Worm (Caenorhabditis elegans) whole organism, L4 larva: ENCODE data around the gene zip-10.

Source experiments
- F10B5.3 ChIP-seq: sonication (generic microtip); optimal IDR thresholded peaks from 2 replicates; lab custom pipeline; 2016; ENCODE audit warnings: mild to moderate bottlenecking, missing genetic modification characterization, missing compliant biosample characterization
- T20F7.1 ChIP-seq: fragments of 200-800 bp; sonication (Bioruptor generic); optimal IDR thresholded peaks from 2 replicates; lab custom pipeline; 2018; ENCODE audit warnings: mild to moderate bottlenecking, missing genetic modification characterization, missing compliant biosample characterization
- Y105C5A.15 ChIP-seq: fragments of 200-800 bp; sonication (Bioruptor generic); IDR thresholded peaks from 2 replicates; pipeline ENCODE4 v1.3.6; 2022; ENCODE audit warnings: missing genetic modification characterization, missing compliant biosample characterization
- Y5F2A.4 ChIP-seq: fragments of 200-800 bp; sonication (Bioruptor generic); optimal IDR thresholded peaks from 2 replicates; lab custom pipeline; 2018; ENCODE audit warnings: mild to moderate bottlenecking, missing genetic modification characterization, missing compliant biosample characterization
- ZK546.5 ChIP-seq, 2 experiments: sonication (generic microtip); optimal IDR thresholded peaks; 2 replicates each; lab custom pipeline; 2017; ENCODE audit warnings: missing biosample characterization in 2 of 2, missing genetic modification characterization in 2 of 2
- aha-1 ChIP-seq: fragments of 150-350 bp; peaks from one replicate; lab custom pipeline; 2014; ENCODE audit warnings: missing biosample characterization, missing genetic modification characterization
- arid-1 ChIP-seq: fragments of 200-800 bp; sonication (Bioruptor generic); conservative IDR thresholded peaks from 2 replicates; pipeline ENCODE4 v1.3.6; 2022; ENCODE audit warnings: missing genetic modification reagents, missing genetic modification characterization, missing compliant biosample characterization
- attf-4 ChIP-seq: sonication (generic microtip); optimal IDR thresholded peaks from 3 replicates; lab custom pipeline; 2017; ENCODE audit warnings: missing biosample characterization, missing genetic modification characterization
- ceh-32 ChIP-seq: sonication (generic microtip); optimal IDR thresholded peaks from 2 replicates; lab custom pipeline; 2016; ENCODE audit warnings: mild to moderate bottlenecking, missing genetic modification characterization, missing compliant biosample characterization; ENCODE audit not compliant: poor library complexity
- ces-1 ChIP-seq: fragments of 150-350 bp; sonication (generic microtip); optimal IDR thresholded peaks from 4 replicates; lab custom pipeline; 2014; ENCODE audit warnings: missing biosample characterization, missing genetic modification reagents, missing genetic modification characterization
- cey-2 ChIP-seq: sonication (generic microtip); optimal IDR thresholded peaks from 3 replicates; lab custom pipeline; 2017; ENCODE audit warnings: missing genetic modification characterization, mild to moderate bottlenecking, missing compliant biosample characterization, antibody characterized with exemption, borderline replicate concordance; ENCODE audit not compliant: insufficient read depth
- daf-16 ChIP-seq, 3 experiments: sonication (generic microtip); optimal IDR thresholded peaks; 2 replicates each; lab custom pipeline; 2016 to 2017; ENCODE audit warnings: missing genetic modification characterization in 3 of 3, missing genetic modification reagents in 3 of 3, mild to moderate bottlenecking in 2 of 3, missing compliant biosample characterization in 2 of 3, missing biosample characterization in 1 of 3, moderate library complexity in 1 of 3
- dmd-6 ChIP-seq: fragments of 200-800 bp; sonication (Bioruptor generic); IDR thresholded peaks from 2 replicates; pipeline ENCODE4 v1.3.6; 2022; ENCODE audit warnings: missing genetic modification reagents, missing genetic modification characterization, missing compliant biosample characterization
- dmd-9 ChIP-seq: fragments of 200-800 bp; sonication (Bioruptor generic); IDR thresholded peaks from 2 replicates; pipeline ENCODE4 v1.3.6; 2022; ENCODE audit warnings: missing genetic modification reagents, missing genetic modification characterization, missing compliant biosample characterization
- duxl-1 ChIP-seq: sonication (generic microtip); optimal IDR thresholded peaks from 2 replicates; lab custom pipeline; 2016; ENCODE audit warnings: mild to moderate bottlenecking, missing genetic modification characterization, moderate library complexity, missing compliant biosample characterization; ENCODE audit not compliant: poor library complexity
- egl-27 ChIP-seq: sonication (generic microtip); optimal IDR thresholded peaks from 3 replicates; lab custom pipeline; 2017; ENCODE audit warnings: missing biosample characterization, missing genetic modification reagents, missing genetic modification characterization
- egl-43 ChIP-seq: fragments of 200-800 bp; sonication (Bioruptor generic); IDR thresholded peaks from 2 replicates; pipeline ENCODE4 v1.3.6; 2022; ENCODE audit warnings: missing genetic modification reagents, missing genetic modification characterization, missing compliant biosample characterization
- fkh-10 ChIP-seq: fragments of 150-350 bp; optimal IDR thresholded peaks from 2 replicates; lab custom pipeline; 2014; ENCODE audit warnings: missing biosample characterization, missing genetic modification reagents, missing genetic modification characterization
- fos-1 ChIP-seq: fragments of 150-350 bp; optimal IDR thresholded peaks from 2 replicates; lab custom pipeline; 2014; ENCODE audit warnings: missing biosample characterization, missing genetic modification characterization
- hif-1 ChIP-seq, 2 experiments: sonication (generic microtip); optimal IDR thresholded peaks; 2 replicates each; lab custom pipeline; 2016 to 2017; ENCODE audit warnings: missing compliant biosample characterization in 2 of 2, missing genetic modification characterization in 2 of 2, missing genetic modification reagents in 2 of 2, missing genotype in 2 of 2, mild to moderate bottlenecking in 1 of 2
- hlh-11 ChIP-seq: fragments of 200-800 bp; sonication (Bioruptor generic); optimal IDR thresholded peaks from 2 replicates; lab custom pipeline; 2018; ENCODE audit warnings: mild to moderate bottlenecking, missing genetic modification characterization, missing compliant biosample characterization
- hlh-30 ChIP-seq: sonication (generic microtip); optimal IDR thresholded peaks from 2 replicates; lab custom pipeline; 2017; ENCODE audit warnings: antibody characterized with exemption, mild to moderate bottlenecking, missing genetic modification characterization, missing compliant biosample characterization; ENCODE audit not compliant: insufficient read depth
- hmg-1.1 ChIP-seq: fragments of 200-800 bp; sonication (Bioruptor generic); IDR thresholded peaks from 2 replicates; pipeline ENCODE4 v1.3.6; 2022; ENCODE audit warnings: missing genetic modification reagents, missing genetic modification characterization, missing compliant biosample characterization
- lin-13 ChIP-seq: fragments of 150-350 bp; optimal IDR thresholded peaks from 2 replicates; lab custom pipeline; 2014; ENCODE audit warnings: missing biosample characterization, missing genetic modification reagents, missing genetic modification characterization
- lin-39 ChIP-seq: fragments of 150-350 bp; optimal IDR thresholded peaks from 2 replicates; lab custom pipeline; 2014; ENCODE audit warnings: missing biosample characterization, missing genetic modification reagents, missing genetic modification characterization
- lsy-2 ChIP-seq, 2 experiments: fragments of 150-350 bp in 1 of 2; sonication (generic microtip) in 1 of 2; optimal IDR thresholded peaks; 2 replicates each; lab custom pipeline; 2014 to 2017; ENCODE audit warnings: missing biosample characterization in 2 of 2, missing genetic modification characterization in 2 of 2
- madf-9 ChIP-seq: fragments of 200-800 bp; sonication (Bioruptor generic); conservative IDR thresholded peaks from 2 replicates; pipeline ENCODE4 v1.3.6; 2022; ENCODE audit warnings: missing genetic modification reagents, missing genetic modification characterization, missing compliant biosample characterization
- mep-1 ChIP-seq: fragments of 150-350 bp; sonication (generic microtip); optimal IDR thresholded peaks from 3 replicates; lab custom pipeline; 2014; ENCODE audit warnings: missing biosample characterization, missing genetic modification characterization
- mes-2 ChIP-seq: sonication (generic microtip); optimal IDR thresholded peaks from 2 replicates; lab custom pipeline; 2016; ENCODE audit warnings: missing genotype, mild to moderate bottlenecking, missing genetic modification characterization, missing compliant biosample characterization; ENCODE audit not compliant: poor library complexity, severe bottlenecking
- mxl-3 ChIP-seq: fragments of 200-800 bp; sonication (Bioruptor generic); optimal IDR thresholded peaks from 2 replicates; lab custom pipeline; 2018; ENCODE audit warnings: mild to moderate bottlenecking, missing genetic modification characterization, missing compliant biosample characterization
- nhr-102 ChIP-seq: sonication (generic microtip); optimal IDR thresholded peaks from 2 replicates; lab custom pipeline; 2016; ENCODE audit warnings: mild to moderate bottlenecking, missing genetic modification characterization, moderate library complexity, missing compliant biosample characterization
- nhr-11 ChIP-seq: fragments of 150-350 bp; optimal IDR thresholded peaks from 2 replicates; lab custom pipeline; 2014; ENCODE audit warnings: missing biosample characterization, missing genetic modification characterization
- nhr-28 ChIP-seq: fragments of 150-350 bp; optimal IDR thresholded peaks from 2 replicates; lab custom pipeline; 2014; ENCODE audit warnings: missing biosample characterization, missing genetic modification characterization
- nhr-42 ChIP-seq: fragments of 200-800 bp; sonication (Bioruptor generic); IDR thresholded peaks from 2 replicates; pipeline ENCODE4 v1.3.6; 2022; ENCODE audit warnings: missing genetic modification characterization, missing compliant biosample characterization
- php-3 ChIP-seq: fragments of 200-800 bp; sonication (Bioruptor generic); IDR thresholded peaks from 2 replicates; pipeline ENCODE4 v1.3.6; 2022; ENCODE audit warnings: missing genetic modification reagents, missing genetic modification characterization, missing compliant biosample characterization
- pqm-1 ChIP-seq: sonication (generic microtip); optimal IDR thresholded peaks from 2 replicates; lab custom pipeline; 2017; ENCODE audit warnings: missing biosample characterization, missing genetic modification characterization
- rbr-2 ChIP-seq: sonication (generic microtip); optimal IDR thresholded peaks from 2 replicates; lab custom pipeline; 2016; ENCODE audit warnings: missing genotype, missing genetic modification characterization, missing compliant biosample characterization
- tra-1 ChIP-seq: fragments of 200-800 bp; sonication (Bioruptor generic); IDR thresholded peaks from 2 replicates; pipeline ENCODE4 v1.3.6; 2022; ENCODE audit warnings: missing genetic modification reagents, missing genetic modification characterization, missing compliant biosample characterization
- unc-39 ChIP-seq: sonication (generic microtip); optimal IDR thresholded peaks from 2 replicates; lab custom pipeline; 2017; ENCODE audit warnings: missing biosample characterization, missing genetic modification characterization
- unc-62 ChIP-seq, 3 experiments: fragments of 150-350 bp in 1 of 3; sonication (generic microtip); optimal IDR thresholded peaks in 2 of 3; peaks in 1 of 3; 1 replicate in 1 of 3; 2 replicates in 2 of 3; lab custom pipeline; 2014 to 2017; ENCODE audit warnings: missing biosample characterization in 3 of 3, missing genetic modification characterization in 3 of 3, missing genetic modification reagents in 3 of 3, missing genotype in 1 of 3
- vab-7 ChIP-seq: fragments of 200-800 bp; sonication (Bioruptor generic); IDR thresholded peaks from 2 replicates; pipeline ENCODE4 v1.3.6; 2022; ENCODE audit warnings: missing genetic modification reagents, missing genetic modification characterization, missing compliant biosample characterization
- zag-1 ChIP-seq: fragments of 150-350 bp; optimal IDR thresholded peaks from 2 replicates; lab custom pipeline; 2014; ENCODE audit warnings: missing biosample characterization, missing genetic modification characterization
- zip-11 ChIP-seq: fragments of 200-800 bp; sonication (Bioruptor generic); IDR thresholded peaks from 2 replicates; pipeline ENCODE4 v1.3.6; 2022; ENCODE audit warnings: missing genetic modification characterization, missing compliant biosample characterization
- zip-2 ChIP-seq: fragments of 150-350 bp; optimal IDR thresholded peaks from 2 replicates; lab custom pipeline; 2014; ENCODE audit warnings: missing biosample characterization, missing genetic modification characterization
- ztf-7 ChIP-seq: fragments of 150-350 bp; optimal IDR thresholded peaks from 2 replicates; lab custom pipeline; 2014; ENCODE audit warnings: missing biosample characterization, missing genetic modification characterization

The zip-10 gene

DNA sequence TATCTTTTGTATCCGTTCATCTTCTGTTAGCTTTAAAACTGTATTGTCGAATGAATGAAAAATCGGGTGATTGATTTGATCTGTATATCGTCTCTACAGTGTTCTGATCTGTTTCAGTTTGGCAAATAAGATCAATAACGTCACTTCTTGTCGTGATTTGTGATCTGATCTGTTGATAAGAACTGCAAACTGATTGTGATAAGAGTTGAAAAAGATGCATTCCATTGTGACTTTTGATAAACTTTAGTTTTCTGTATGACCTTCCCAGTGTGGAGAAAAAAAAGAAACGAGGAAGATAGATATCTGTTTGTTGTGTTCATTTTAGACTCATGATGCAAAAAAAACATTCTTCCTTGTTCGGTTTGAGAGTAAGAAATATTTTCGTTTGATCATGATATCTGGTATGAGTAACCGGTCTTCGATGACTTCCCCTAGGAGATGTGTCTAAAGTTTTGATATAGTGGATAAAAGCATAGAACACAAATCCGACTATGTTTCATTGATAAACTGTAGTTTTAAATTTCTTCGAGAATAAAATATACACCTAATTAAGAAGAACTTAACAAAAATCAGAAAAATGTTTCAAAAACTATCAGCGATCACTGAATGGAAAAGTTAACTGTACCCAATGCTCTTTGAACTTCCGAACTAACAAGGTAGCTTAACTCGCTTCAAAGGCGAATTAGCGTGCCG is 35.6 kb downstream of the zip-10 start (continued):
- TF ChIP-seq zip-11 (GFP tag; lab: Robert Waterston, UW) = no peak
- no peak for TF ChIP-seq lin-13 (GFP tag; lab: Kevin White, UChicago)
- no peak for TF ChIP-seq zag-1

DNA sequence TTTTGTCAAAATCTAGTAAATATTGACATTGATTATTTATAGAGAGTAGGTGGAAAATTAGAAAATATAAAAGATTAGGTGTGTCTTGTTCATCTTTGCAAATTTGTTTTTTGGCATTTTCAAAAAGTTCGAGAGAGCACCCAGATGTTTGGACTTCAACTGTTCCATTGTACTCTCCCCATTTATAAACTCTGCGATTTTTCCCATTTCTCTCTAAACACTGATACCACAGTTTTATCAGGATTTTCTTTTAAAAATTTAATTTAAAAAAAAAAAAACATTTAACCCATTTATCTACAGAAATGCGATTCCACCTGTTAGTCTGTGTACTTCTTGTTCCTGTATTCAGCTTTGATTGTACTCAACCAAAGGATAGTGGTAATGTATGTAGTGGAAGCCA is 37.6 kb downstream of the zip-10 start, which contains the start of gene tag-290:
TSS of gene tag-290 (plus strand) at position 301 of the 400 bp plus-strand sequence.
- TF ChIP-seq vab-7 (GFP tag; lab: Robert Waterston, UW) (no peak), dmd-9 (GFP tag; lab: Robert Waterston, UW) (no peak), T20F7.1 (GFP tag; lab: Kevin White, UChicago) (no peak), ces-1 (GFP tag; lab: Kevin White, UChicago) (no peak), lsy-2 (tag; optimal IDR thresholded peaks at IDR 0.05; lab: Kevin White, UChicago) (no peak), unc-62 (GFP tag; optimal IDR thresholded peaks at IDR 0.05 in 1 of 2; lab: Kevin White, UChicago) (no peak), unc-62 (tag; optimal IDR thresholded peaks at IDR 0.05; lab: Kevin White, UChicago) (no peak), attf-4 (no peak), mxl-3 (GFP tag; lab: Kevin White, UChicago) (no peak), arid-1 (GFP tag; lab: Robert Waterston, UW) (no peak), nhr-28 (tag; lab: Kevin White, UChicago) (no peak), fkh-10 (GFP tag; lab: Kevin White, UChicago) (no peak), aha-1 (tag; lab: Kevin White, UChicago) (no peak), pqm-1 (tag; lab: Kevin White, UChicago) (no peak), Y105C5A.15 (GFP tag; lab: Robert Waterston, UW) (no peak), fos-1 (no peak)

DNA sequence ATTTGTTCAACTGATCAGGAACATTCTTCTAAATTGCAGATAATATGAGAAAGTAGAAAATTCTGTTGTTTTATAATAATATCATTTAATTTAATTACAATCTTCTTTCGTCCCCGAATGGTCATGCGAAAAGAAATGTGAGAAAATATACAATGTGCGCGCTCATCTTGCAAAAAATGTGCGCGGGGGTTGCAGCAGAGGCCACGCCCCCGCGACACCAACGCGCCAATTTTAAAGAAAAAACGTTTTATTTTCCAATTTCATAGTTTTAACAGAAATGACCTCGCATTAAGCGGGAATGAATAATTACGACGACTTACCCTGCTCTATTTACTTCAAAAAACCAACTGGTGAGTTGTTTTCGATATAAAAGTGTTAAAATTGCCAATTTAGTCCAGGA is 40.1 kb downstream of the zip-10 start, which contains the start of gene sas-5:
TSS of gene sas-5 (plus strand) at position 257 of the 400 bp plus-strand sequence.
- TF ChIP-seq ceh-32 (tag; lab: Kevin White, UChicago) = no peak
- TF ChIP-seq dmd-6 (GFP tag; lab: Robert Waterston, UW) = peak; percentile 54; the same call in 1 of the 2 replicates
- TF ChIP-seq hif-1 (tag; optimal IDR thresholded peaks at IDR 0.05; lab: Kevin White, UChicago) = peak in 1 of 2 experiments; percentile 54
- TF ChIP-seq daf-16 (GFP tag; optimal IDR thresholded peaks at IDR 0.05; lab: Kevin White, UChicago) = peak in 1 of 2 experiments; percentile 43
- TF ChIP-seq daf-16 (tag; optimal IDR thresholded peaks at IDR 0.05; lab: Kevin White, UChicago) = peak; percentile 45
- no peak for TF ChIP-seq nhr-11
- peak; percentile 79 for TF ChIP-seq hmg-1.1
- peak; percentile 74 for TF ChIP-seq mep-1 (tag; lab: Kevin White, UChicago)
- TF ChIP-seq rbr-2 = peak; percentile 44
- TF ChIP-seq ZK546.5 (tag; optimal IDR thresholded peaks at IDR 0.05; lab: Kevin White, UChicago) = no peak
- no peak for TF ChIP-seq madf-9
- no peak for TF ChIP-seq cey-2
- TF ChIP-seq nhr-42 (GFP tag; lab: Robert Waterston, UW) = 0 out of 2 replicates have a peak, but pooled peaks have one; percentile 11
- peak; percentile 52 for TF ChIP-seq nhr-102
- TF ChIP-seq hlh-30 (tag; lab: Kevin White, UChicago) = peak; percentile 72
- 0 out of 2 replicates have a peak, but pooled peaks have one; percentile 20 for TF ChIP-seq tra-1
- 0 out of 2 replicates have a peak, but pooled peaks have one; percentile 9 for TF ChIP-seq php-3
- TF ChIP-seq zip-2 = no peak
- peak; percentile 95 for TF ChIP-seq mes-2
- peak; percentile 4 for TF ChIP-seq ztf-7 (tag; lab: Kevin White, UChicago)
- TF ChIP-seq unc-39 (tag; lab: Kevin White, UChicago) = no peak
- TF ChIP-seq egl-27 (tag; lab: Kevin White, UChicago) = no peak
- peak; percentile 64 for TF ChIP-seq hlh-11 (tag; lab: Kevin White, UChicago)
- TF ChIP-seq lin-39 (tag; lab: Kevin White, UChicago) = no peak
- peak; percentile 8 for TF ChIP-seq nhr-28 (tag; lab: Kevin White, UChicago)
- peak; percentile 88 for TF ChIP-seq duxl-1
- peak; percentile 64; the same call in 1 of the 2 replicates for TF ChIP-seq egl-43 (GFP tag; lab: Robert Waterston, UW)
- no peak for TF ChIP-seq Y5F2A.4
- TF ChIP-seq F10B5.3 (tag; lab: Kevin White, UChicago) = peak; percentile 22
